Worm (Caenorhabditis elegans): ENCODE measurements around the gene his-70.

DNA sequence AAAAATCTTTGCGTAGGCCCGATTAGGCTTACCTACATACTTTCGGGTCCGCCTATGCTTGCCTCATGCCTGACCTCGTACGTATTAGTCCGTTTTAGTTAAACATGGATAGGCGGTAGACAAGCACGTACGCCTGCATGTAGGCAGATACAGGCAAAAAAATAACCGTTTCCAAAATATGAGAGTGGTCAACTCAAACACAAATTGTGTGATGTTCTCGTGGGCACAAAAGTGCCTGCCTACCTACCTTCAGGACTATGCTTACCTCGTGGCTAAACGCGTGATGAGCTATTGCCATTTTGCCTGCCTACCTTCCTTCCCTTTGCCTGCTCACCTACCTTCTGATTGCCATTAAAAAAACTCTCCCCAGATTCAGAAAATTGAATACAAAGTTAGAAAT is 46.7 kb upstream of the his-70 start:
- TF ChIP-seq nhr-237 (tag; optimal IDR thresholded peaks at IDR 0.05), result no peak
- no peak for TF ChIP-seq lsy-2 (tag; optimal IDR thresholded peaks at IDR 0.05)
- TF ChIP-seq lin-39 (tag; optimal IDR thresholded peaks at IDR 0.05), result no peak
- TF ChIP-seq snpc-4 (tag; optimal IDR thresholded peaks at IDR 0.05), result no peak
- no peak for TF ChIP-seq ceh-82 (tag; optimal IDR thresholded peaks at IDR 0.05)
- TF ChIP-seq unc-39 (tag; optimal IDR thresholded peaks at IDR 0.05), result no peak
- no peak for TF ChIP-seq zag-1 (tag; optimal IDR thresholded peaks at IDR 0.05)
- no peak for TF ChIP-seq ama-1 (optimal IDR thresholded peaks at IDR 0.05)
- TF ChIP-seq elt-3 (tag; optimal IDR thresholded peaks at IDR 0.05), result no peak
- no peak for TF ChIP-seq skn-1 (tag; optimal IDR thresholded peaks at IDR 0.05)
